Worm (Caenorhabditis elegans) whole organism, L4 larva: ENCODE data around the gene swt-1.
A peak's percentile ranks its signal among the peaks of the same experiment; 100 is the strongest.

ENCODE experiments used
- F37D6.2 ChIP-seq: sonication (generic microtip); optimal IDR thresholded peaks from 2 replicates; lab custom pipeline; 2016; ENCODE audit warnings: mild to moderate bottlenecking, missing genetic modification characterization, missing compliant biosample characterization
- F49E8.2 ChIP-seq: sonication (generic microtip); optimal IDR thresholded peaks from 2 replicates; lab custom pipeline; 2016; ENCODE audit warnings: missing compliant biosample characterization, mild to moderate bottlenecking, missing genetic modification characterization, borderline replicate concordance
- R02D3.7 ChIP-seq: fragments of 150-350 bp; sonication (generic microtip); optimal IDR thresholded peaks from 3 replicates; lab custom pipeline; 2014; ENCODE audit warnings: missing biosample characterization, missing genetic modification characterization
- Y105C5A.15 ChIP-seq: fragments of 200-800 bp; sonication (Bioruptor generic); IDR thresholded peaks from 2 replicates; pipeline ENCODE4 v1.3.6; 2022; ENCODE audit warnings: missing genetic modification characterization, missing compliant biosample characterization
- aha-1 ChIP-seq: fragments of 150-350 bp; peaks from one replicate; lab custom pipeline; 2014; ENCODE audit warnings: missing biosample characterization, missing genetic modification characterization
- aly-2 ChIP-seq: sonication (generic microtip); optimal IDR thresholded peaks from 2 replicates; lab custom pipeline; 2018; ENCODE audit warnings: missing biosample characterization, missing genetic modification characterization
- arid-1 ChIP-seq: fragments of 200-800 bp; sonication (Bioruptor generic); conservative IDR thresholded peaks from 2 replicates; pipeline ENCODE4 v1.3.6; 2022; ENCODE audit warnings: missing genetic modification reagents, missing genetic modification characterization, missing compliant biosample characterization
- attf-4 ChIP-seq: sonication (generic microtip); optimal IDR thresholded peaks from 3 replicates; lab custom pipeline; 2017; ENCODE audit warnings: missing biosample characterization, missing genetic modification characterization
- cey-2 ChIP-seq: sonication (generic microtip); optimal IDR thresholded peaks from 3 replicates; lab custom pipeline; 2017; ENCODE audit warnings: missing genetic modification characterization, mild to moderate bottlenecking, missing compliant biosample characterization, antibody characterized with exemption, borderline replicate concordance; ENCODE audit not compliant: insufficient read depth
- ctbp-1 ChIP-seq: fragments of 200-800 bp; sonication (Bioruptor generic); IDR thresholded peaks from 2 replicates; pipeline ENCODE4 v1.3.6; 2022; ENCODE audit warnings: missing genetic modification reagents, missing genetic modification characterization, missing compliant biosample characterization
- daf-16 ChIP-seq, 3 experiments: sonication (generic microtip); optimal IDR thresholded peaks; 2 replicates each; lab custom pipeline; 2016 to 2017; ENCODE audit warnings: missing genetic modification characterization in 3 of 3, missing genetic modification reagents in 3 of 3, mild to moderate bottlenecking in 2 of 3, missing compliant biosample characterization in 2 of 3, missing biosample characterization in 1 of 3, moderate library complexity in 1 of 3
- daf-8 ChIP-seq: fragments of 200-800 bp; sonication (Bioruptor generic); IDR thresholded peaks from 2 replicates; pipeline ENCODE4 v1.3.6; 2022; ENCODE audit warnings: missing genetic modification characterization, missing compliant biosample characterization
- dmd-6 ChIP-seq: fragments of 200-800 bp; sonication (Bioruptor generic); IDR thresholded peaks from 2 replicates; pipeline ENCODE4 v1.3.6; 2022; ENCODE audit warnings: missing genetic modification reagents, missing genetic modification characterization, missing compliant biosample characterization
- duxl-1 ChIP-seq: sonication (generic microtip); optimal IDR thresholded peaks from 2 replicates; lab custom pipeline; 2016; ENCODE audit warnings: mild to moderate bottlenecking, missing genetic modification characterization, moderate library complexity, missing compliant biosample characterization; ENCODE audit not compliant: poor library complexity
- dve-1 ChIP-seq: sonication (generic microtip); optimal IDR thresholded peaks from 2 replicates; lab custom pipeline; 2017; ENCODE audit warnings: antibody characterized with exemption, mild to moderate bottlenecking, missing genetic modification characterization, missing compliant biosample characterization; ENCODE audit not compliant: insufficient read depth
- egl-27 ChIP-seq: sonication (generic microtip); optimal IDR thresholded peaks from 3 replicates; lab custom pipeline; 2017; ENCODE audit warnings: missing biosample characterization, missing genetic modification reagents, missing genetic modification characterization
- egl-43 ChIP-seq: fragments of 200-800 bp; sonication (Bioruptor generic); IDR thresholded peaks from 2 replicates; pipeline ENCODE4 v1.3.6; 2022; ENCODE audit warnings: missing genetic modification reagents, missing genetic modification characterization, missing compliant biosample characterization
- fos-1 ChIP-seq: fragments of 150-350 bp; optimal IDR thresholded peaks from 2 replicates; lab custom pipeline; 2014; ENCODE audit warnings: missing biosample characterization, missing genetic modification characterization
- gei-8 ChIP-seq: fragments of 200-800 bp; sonication (Bioruptor generic); optimal IDR thresholded peaks from 2 replicates; lab custom pipeline; 2018; ENCODE audit warnings: mild to moderate bottlenecking, missing genetic modification characterization, missing compliant biosample characterization
- hlh-11 ChIP-seq: fragments of 200-800 bp; sonication (Bioruptor generic); optimal IDR thresholded peaks from 2 replicates; lab custom pipeline; 2018; ENCODE audit warnings: mild to moderate bottlenecking, missing genetic modification characterization, missing compliant biosample characterization
- jun-1 ChIP-seq: fragments of 150-350 bp; optimal IDR thresholded peaks from 2 replicates; lab custom pipeline; 2014; ENCODE audit warnings: missing biosample characterization, missing genetic modification reagents, missing genetic modification characterization
- lim-7 ChIP-seq: fragments of 200-800 bp; sonication (Bioruptor generic); IDR thresholded peaks from 2 replicates; pipeline ENCODE4 v1.3.6; 2022; ENCODE audit warnings: missing genetic modification characterization, missing compliant biosample characterization
- lin-15B ChIP-seq: fragments of 150-350 bp; sonication (generic microtip); optimal IDR thresholded peaks from 3 replicates; lab custom pipeline; 2014; ENCODE audit warnings: missing biosample characterization, missing genetic modification characterization
- lin-29 ChIP-seq: fragments of 200-800 bp; sonication (Bioruptor generic); IDR thresholded peaks from 2 replicates; pipeline ENCODE4 v1.3.6; 2022; ENCODE audit warnings: missing genetic modification reagents, missing genetic modification characterization, missing compliant biosample characterization
- mep-1 ChIP-seq: fragments of 150-350 bp; sonication (generic microtip); optimal IDR thresholded peaks from 3 replicates; lab custom pipeline; 2014; ENCODE audit warnings: missing biosample characterization, missing genetic modification characterization
- mes-2 ChIP-seq: sonication (generic microtip); optimal IDR thresholded peaks from 2 replicates; lab custom pipeline; 2016; ENCODE audit warnings: missing genotype, mild to moderate bottlenecking, missing genetic modification characterization, missing compliant biosample characterization; ENCODE audit not compliant: poor library complexity, severe bottlenecking
- mxl-2 ChIP-seq: fragments of 200-800 bp; sonication (Bioruptor generic); conservative IDR thresholded peaks from 2 replicates; pipeline ENCODE4 v1.3.6; 2022; ENCODE audit warnings: missing genetic modification reagents, missing genetic modification characterization, missing compliant biosample characterization
- nhr-237 ChIP-seq: sonication (generic microtip); optimal IDR thresholded peaks from 2 replicates; lab custom pipeline; 2017; ENCODE audit warnings: missing biosample characterization, missing genetic modification characterization
- nhr-28 ChIP-seq: fragments of 150-350 bp; optimal IDR thresholded peaks from 2 replicates; lab custom pipeline; 2014; ENCODE audit warnings: missing biosample characterization, missing genetic modification characterization
- nhr-41 ChIP-seq: fragments of 200-800 bp; sonication (Bioruptor generic); IDR thresholded peaks from 2 replicates; pipeline ENCODE4 v1.3.6; 2022; ENCODE audit warnings: missing genetic modification reagents, missing genetic modification characterization, missing compliant biosample characterization
- nhr-48 ChIP-seq: sonication (generic microtip); optimal IDR thresholded peaks from 2 replicates; lab custom pipeline; 2016; ENCODE audit warnings: mild to moderate bottlenecking, missing genetic modification characterization, missing compliant biosample characterization
- nhr-76 ChIP-seq: fragments of 150-350 bp; optimal IDR thresholded peaks from 2 replicates; lab custom pipeline; 2014; ENCODE audit warnings: missing biosample characterization, missing genetic modification characterization
- pha-4 ChIP-seq, 2 experiments: fragments of 150-350 bp in 1 of 2; fragments of 200-800 bp in 1 of 2; sonication (Bioruptor generic) in 1 of 2; IDR thresholded peaks in 1 of 2; optimal IDR thresholded peaks in 1 of 2; 2 replicates each; pipeline versions ENCODE4 v1.3.6 to Lab custom; 2014 to 2022; ENCODE audit warnings: missing genetic modification characterization in 2 of 2, missing genetic modification reagents in 2 of 2, missing biosample characterization in 1 of 2, missing compliant biosample characterization in 1 of 2
- php-3 ChIP-seq: fragments of 200-800 bp; sonication (Bioruptor generic); IDR thresholded peaks from 2 replicates; pipeline ENCODE4 v1.3.6; 2022; ENCODE audit warnings: missing genetic modification reagents, missing genetic modification characterization, missing compliant biosample characterization
- pqm-1 ChIP-seq: sonication (generic microtip); optimal IDR thresholded peaks from 2 replicates; lab custom pipeline; 2017; ENCODE audit warnings: missing biosample characterization, missing genetic modification characterization
- rbr-2 ChIP-seq: sonication (generic microtip); optimal IDR thresholded peaks from 2 replicates; lab custom pipeline; 2016; ENCODE audit warnings: missing genotype, missing genetic modification characterization, missing compliant biosample characterization
- snpc-1.2 ChIP-seq: fragments of 200-800 bp; sonication (Bioruptor generic); IDR thresholded peaks from 2 replicates; pipeline ENCODE4 v1.3.6; 2022; ENCODE audit warnings: missing genetic modification reagents, missing genetic modification characterization, missing compliant biosample characterization
- snpc-4 ChIP-seq: fragments of 150-350 bp; optimal IDR thresholded peaks from 2 replicates; lab custom pipeline; 2014; ENCODE audit warnings: missing biosample characterization, missing genetic modification characterization
- spr-3 ChIP-seq: fragments of 200-800 bp; sonication (Bioruptor generic); optimal IDR thresholded peaks from 2 replicates; lab custom pipeline; 2018; ENCODE audit warnings: mild to moderate bottlenecking, missing genetic modification characterization, missing compliant biosample characterization
- tag-97 ChIP-seq: fragments of 200-800 bp; sonication (Bioruptor generic); IDR thresholded peaks from 2 replicates; pipeline ENCODE4 v1.3.6; 2022; ENCODE audit warnings: missing genetic modification characterization, missing compliant biosample characterization
- unc-39 ChIP-seq: sonication (generic microtip); optimal IDR thresholded peaks from 2 replicates; lab custom pipeline; 2017; ENCODE audit warnings: missing biosample characterization, missing genetic modification characterization
- unc-62 ChIP-seq, 3 experiments: fragments of 150-350 bp in 1 of 3; sonication (generic microtip); optimal IDR thresholded peaks in 2 of 3; peaks in 1 of 3; 1 replicate in 1 of 3; 2 replicates in 2 of 3; lab custom pipeline; 2014 to 2017; ENCODE audit warnings: missing biosample characterization in 3 of 3, missing genetic modification characterization in 3 of 3, missing genetic modification reagents in 3 of 3, missing genotype in 1 of 3
- vab-7 ChIP-seq: fragments of 200-800 bp; sonication (Bioruptor generic); IDR thresholded peaks from 2 replicates; pipeline ENCODE4 v1.3.6; 2022; ENCODE audit warnings: missing genetic modification reagents, missing genetic modification characterization, missing compliant biosample characterization
- zag-1 ChIP-seq: fragments of 150-350 bp; optimal IDR thresholded peaks from 2 replicates; lab custom pipeline; 2014; ENCODE audit warnings: missing biosample characterization, missing genetic modification characterization
- zfp-2 ChIP-seq: sonication (generic microtip); optimal IDR thresholded peaks from 2 replicates; lab custom pipeline; 2016; ENCODE audit warnings: mild to moderate bottlenecking, missing genetic modification characterization, missing compliant biosample characterization
- zip-2 ChIP-seq: fragments of 150-350 bp; optimal IDR thresholded peaks from 2 replicates; lab custom pipeline; 2014; ENCODE audit warnings: missing biosample characterization, missing genetic modification characterization
- ztf-7 ChIP-seq: fragments of 150-350 bp; optimal IDR thresholded peaks from 2 replicates; lab custom pipeline; 2014; ENCODE audit warnings: missing biosample characterization, missing genetic modification characterization

The swt-1 gene

ce11 chrIV:330523-330922, 23.2 kb downstream of the swt-1 start, which contains the start of gene F18F11.4:
Gene F18F11.4, plus strand, starts transcription at chrIV:330823.
- no peak for TF ChIP-seq arid-1 (GFP tag; lab: Robert Waterston, UW)
- no peak for TF ChIP-seq nhr-48
- no peak for TF ChIP-seq Y105C5A.15 (GFP tag; lab: Robert Waterston, UW)
- no peak for TF ChIP-seq zip-2
- no peak for TF ChIP-seq rbr-2 (tag; lab: Kevin White, UChicago)
- TF ChIP-seq F37D6.2 = no peak
- TF ChIP-seq snpc-4 (tag; lab: Kevin White, UChicago) = no peak
- TF ChIP-seq egl-27 (tag; lab: Kevin White, UChicago) = no peak
- TF ChIP-seq lin-29 (GFP tag; lab: Robert Waterston, UW) = no peak
- no peak for TF ChIP-seq pqm-1 (tag; lab: Kevin White, UChicago)
- TF ChIP-seq fos-1 (tag; lab: Kevin White, UChicago) = no peak
- no peak for TF ChIP-seq ztf-7 (tag; lab: Kevin White, UChicago)
- no peak for TF ChIP-seq tag-97 (GFP tag; lab: Robert Waterston, UW)
- no peak for TF ChIP-seq aly-2

ce11 chrIV:337128-337646, 29.9 kb downstream of the swt-1 start, which contains the start of gene pxmp-4:
Gene pxmp-4, minus strand, starts transcription at chrIV:337178.
- TF ChIP-seq duxl-1 (tag; lab: Kevin White, UChicago) (no peak), egl-27 (tag; lab: Kevin White, UChicago) (no peak), hlh-11 (tag; lab: Kevin White, UChicago) (peak; percentile 19), snpc-1.2 (GFP tag; lab: Robert Waterston, UW) (no peak), snpc-4 (tag; lab: Kevin White, UChicago) (no peak), nhr-76 (tag; lab: Kevin White, UChicago) (no peak), aly-2 (no peak), dve-1 (tag; lab: Kevin White, UChicago) (peak; percentile 74), zag-1 (tag; lab: Kevin White, UChicago) (no peak), zfp-2 (no peak), R02D3.7 (tag; lab: Kevin White, UChicago) (no peak), daf-16 (GFP tag; optimal IDR thresholded peaks at IDR 0.05; lab: Kevin White, UChicago) (no peak), daf-16 (tag; optimal IDR thresholded peaks at IDR 0.05; lab: Kevin White, UChicago) (peak; percentile 58), unc-39 (tag; lab: Kevin White, UChicago) (no peak), egl-43 (GFP tag; lab: Robert Waterston, UW) (no peak), nhr-237 (tag; lab: Kevin White, UChicago) (no peak), nhr-41 (GFP tag; lab: Robert Waterston, UW) (no peak), dmd-6 (GFP tag; lab: Robert Waterston, UW) (peak; percentile 74), fos-1 (tag; lab: Kevin White, UChicago) (no peak), cey-2 (no peak), spr-3 (GFP tag; lab: Kevin White, UChicago) (no peak), F49E8.2 (tag; lab: Kevin White, UChicago) (no peak), aha-1 (tag; lab: Kevin White, UChicago) (no peak), Y105C5A.15 (GFP tag; lab: Robert Waterston, UW) (no peak), mxl-2 (GFP tag; lab: Robert Waterston, UW) (no peak), gei-8 (GFP tag; lab: Kevin White, UChicago) (no peak), mes-2 (tag; lab: Kevin White, UChicago) (no peak), daf-8 (no peak), ctbp-1 (GFP tag; lab: Robert Waterston, UW) (no peak), pha-4 (GFP tag; IDR thresholded peaks at IDR 0.05; lab: Robert Waterston, UW) (no peak), pha-4 (tag; optimal IDR thresholded peaks at IDR 0.05; lab: Kevin White, UChicago) (no peak), attf-4 (tag; lab: Kevin White, UChicago) (no peak), mep-1 (tag; lab: Kevin White, UChicago) (no peak), nhr-28 (tag; lab: Kevin White, UChicago) (peak; percentile 68), unc-62 (GFP tag; optimal IDR thresholded peaks at IDR 0.05 in 1 of 2; lab: Kevin White, UChicago) (peak in 1 of 2 experiments; percentile 85), unc-62 (tag; optimal IDR thresholded peaks at IDR 0.05; lab: Kevin White, UChicago) (no peak), jun-1 (tag; lab: Kevin White, UChicago) (no peak), nhr-48 (peak; percentile 35), vab-7 (GFP tag; lab: Robert Waterston, UW) (no peak), php-3 (GFP tag; lab: Robert Waterston, UW) (peak; percentile 79; the same call in 1 of the 2 replicates), pqm-1 (tag; lab: Kevin White, UChicago) (peak; percentile 50), lim-7 (no peak), lin-15B (tag; lab: Kevin White, UChicago) (no peak)
